Worm (Caenorhabditis elegans): ENCODE data around the gene C01G12.7.

Gene C01G12.7

ce11 chrII:14616402-14616801, 24.7 kb upstream of the C01G12.7 start (continued):
- TF ChIP-seq die-1 (tag; optimal IDR thresholded peaks at IDR 0.05) = no peak

- no peak for TF ChIP-seq let-607 (tag; optimal IDR thresholded peaks at IDR 0.05)
- TF ChIP-seq snpc-1.3 (tag; optimal IDR thresholded peaks at IDR 0.05; ENCODE audit: insufficient read depth) = no peak
- no peak for TF ChIP-seq C06A6.2 (GFP tag; conservative IDR thresholded peaks at IDR 0.05)
- TF ChIP-seq K12H6.12 (tag; optimal IDR thresholded peaks at IDR 0.05) = no peak
- no peak for TF ChIP-seq ztf-28 (GFP tag; IDR thresholded peaks at IDR 0.05)
- no peak for TF ChIP-seq ama-1 (optimal IDR thresholded peaks at IDR 0.05)
- TF ChIP-seq ama-1 (GFP tag; optimal IDR thresholded peaks at IDR 0.05) = no peak
- TF ChIP-seq gei-17 (GFP tag; optimal IDR thresholded peaks at IDR 0.05) = no peak
- no peak for TF ChIP-seq D2030.7 (GFP tag; IDR thresholded peaks at IDR 0.05)
- TF ChIP-seq F10E7.11 (tag; optimal IDR thresholded peaks at IDR 0.05) = no peak
- no peak for TF ChIP-seq F23B12.7 (tag; optimal IDR thresholded peaks at IDR 0.05; ENCODE audit: insufficient read depth)
- TF ChIP-seq lin-54 (GFP tag; optimal IDR thresholded peaks at IDR 0.05) = no peak
- no peak for TF ChIP-seq snpc-4 (GFP tag; optimal IDR thresholded peaks at IDR 0.05)
- TF ChIP-seq snpc-4 (tag; optimal IDR thresholded peaks at IDR 0.05) = no peak
- TF ChIP-seq ceh-27 (GFP tag; optimal IDR thresholded peaks at IDR 0.05) = no peak
- no peak for TF ChIP-seq hrde-1 (tag; optimal IDR thresholded peaks at IDR 0.05; ENCODE audit: borderline replicate concordance)
- TF ChIP-seq ekl-4 (GFP tag; IDR thresholded peaks at IDR 0.05) = no peak
- no peak for TF ChIP-seq T26A5.8 (tag; optimal IDR thresholded peaks at IDR 0.05)
Observed at ce11 chrII:14615735-14616134, 24.0 kb upstream of the C01G12.7 start, which contains the start of gene mltn-9. Gene mltn-9 (plus strand): TSS chrII:14616035.

- no peak for TF ChIP-seq nhr-27 (tag; optimal IDR thresholded peaks at IDR 0.05)
- no peak for TF ChIP-seq sea-2 (GFP tag; IDR thresholded peaks at IDR 0.05)
- no peak for TF ChIP-seq Y67H2A.10 (GFP tag; conservative IDR thresholded peaks at IDR 0.05)
- TF ChIP-seq ZK185.1 (tag; optimal IDR thresholded peaks at IDR 0.05; ENCODE audit: poor library complexity, severe bottlenecking) = no peak
- TF ChIP-seq mxl-1 (tag; optimal IDR thresholded peaks at IDR 0.05) = no peak
- TF ChIP-seq fkh-3 (tag; optimal IDR thresholded peaks at IDR 0.05) = no peak
- TF ChIP-seq hsf-1 (GFP tag; IDR thresholded peaks at IDR 0.05) = no peak
- TF ChIP-seq rcor-1 (GFP tag; IDR thresholded peaks at IDR 0.05) = no peak
- TF ChIP-seq attf-5 (GFP tag; optimal IDR thresholded peaks at IDR 0.05) = no peak
- TF ChIP-seq efl-1 (GFP tag; optimal IDR thresholded peaks at IDR 0.05) = no peak
- TF ChIP-seq Y95B8A.8 (GFP tag; IDR thresholded peaks at IDR 0.05) = no peak
- no peak for TF ChIP-seq Y56A3A.18 (GFP tag; IDR thresholded peaks at IDR 0.05)
- no peak for TF ChIP-seq B0035.1 (tag; optimal IDR thresholded peaks at IDR 0.05)
- TF ChIP-seq unc-62 (GFP tag; optimal IDR thresholded peaks at IDR 0.05) = no peak
- no peak for TF ChIP-seq F33H1.4 (GFP tag; IDR thresholded peaks at IDR 0.05)
- TF ChIP-seq snpc-1.1 (tag; optimal IDR thresholded peaks at IDR 0.05; ENCODE audit: insufficient read depth) = no peak
- no peak for TF ChIP-seq madf-10 (tag; optimal IDR thresholded peaks at IDR 0.05)
- no peak for TF ChIP-seq zim-3 (tag; optimal IDR thresholded peaks at IDR 0.05)
Observed at ce11 chrII:14611307-14611706, 19.6 kb upstream of the C01G12.7 start.

All from whole organism, young adult.